Worm (Caenorhabditis elegans): ENCODE results near the gene grl-30.

Gene grl-30

ce11 chrV:3524970-3525369, 31.1 kb upstream of the grl-30 start, which contains the start of gene T24A6.7:
Gene T24A6.7 (plus strand): TSS chrV:3525270.
- no peak for TF ChIP-seq unc-62 (GFP tag; optimal IDR thresholded peaks at IDR 0.05)
- TF ChIP-seq lin-39 (tag; optimal IDR thresholded peaks at IDR 0.05) = no peak
- no peak for TF ChIP-seq egl-27 (tag; optimal IDR thresholded peaks at IDR 0.05)
- TF ChIP-seq Y55F3AM.14 (GFP tag; optimal IDR thresholded peaks at IDR 0.05) = no peak
- no peak for TF ChIP-seq elt-1 (tag; optimal IDR thresholded peaks at IDR 0.05)
- TF ChIP-seq nhr-6 (tag; optimal IDR thresholded peaks at IDR 0.05) = no peak
- no peak for TF ChIP-seq F13H6.1 (tag; optimal IDR thresholded peaks at IDR 0.05)
- no peak for TF ChIP-seq nhr-237 (tag; optimal IDR thresholded peaks at IDR 0.05)
- no peak for TF ChIP-seq lsy-2 (tag; optimal IDR thresholded peaks at IDR 0.05)
- TF ChIP-seq ztf-11 (tag; optimal IDR thresholded peaks at IDR 0.05) = no peak
- TF ChIP-seq sma-3 (GFP tag; optimal IDR thresholded peaks at IDR 0.05) = no peak
- no peak for TF ChIP-seq zag-1 (tag; optimal IDR thresholded peaks at IDR 0.05)
- no peak for TF ChIP-seq mab-5 (tag; optimal IDR thresholded peaks at IDR 0.05)
- no peak for TF ChIP-seq mdl-1 (tag; optimal IDR thresholded peaks at IDR 0.05)

ce11 chrV:3526882-3527281, 29.2 kb upstream of the grl-30 start, which contains the start of gene str-260:
Gene str-260 (plus strand): TSS chrV:3527182.
- no peak for TF ChIP-seq aly-2 (tag; optimal IDR thresholded peaks at IDR 0.05)
- TF ChIP-seq R02D3.7 (tag; optimal IDR thresholded peaks at IDR 0.05) = no peak
- no peak for TF ChIP-seq nhr-25 (tag; optimal IDR thresholded peaks at IDR 0.05)
- TF ChIP-seq lsy-2 (tag; optimal IDR thresholded peaks at IDR 0.05) = no peak
- no peak for TF ChIP-seq ZK546.5 (tag; optimal IDR thresholded peaks at IDR 0.05)
- no peak for TF ChIP-seq gmeb-1 (tag; optimal IDR thresholded peaks at IDR 0.05)
- TF ChIP-seq snpc-4 (tag; optimal IDR thresholded peaks at IDR 0.05) = no peak
- TF ChIP-seq sma-3 (GFP tag; optimal IDR thresholded peaks at IDR 0.05) = no peak
- no peak for TF ChIP-seq alr-1 (tag; optimal IDR thresholded peaks at IDR 0.05)
- TF ChIP-seq elt-3 (tag; optimal IDR thresholded peaks at IDR 0.05) = no peak
- TF ChIP-seq ama-1 (optimal IDR thresholded peaks at IDR 0.05) = no peak
- TF ChIP-seq peb-1 (tag; optimal IDR thresholded peaks at IDR 0.05) = no peak
- TF ChIP-seq nhr-77 (tag; optimal IDR thresholded peaks at IDR 0.05) = no peak
- TF ChIP-seq sem-4 (tag; optimal IDR thresholded peaks at IDR 0.05) = no peak
- TF ChIP-seq dmd-4 (tag; optimal IDR thresholded peaks at IDR 0.05) = no peak

ce11 chrV:3530403-3530802, 25.7 kb upstream of the grl-30 start, which contains the start of gene srbc-66:
Gene srbc-66 (plus strand): TSS chrV:3530703.
- TF ChIP-seq mbf-1 (tag; optimal IDR thresholded peaks at IDR 0.05) = no peak
- no peak for TF ChIP-seq ztf-4 (tag; optimal IDR thresholded peaks at IDR 0.05)
- no peak for TF ChIP-seq mab-5 (tag; optimal IDR thresholded peaks at IDR 0.05)
- TF ChIP-seq ZK546.5 (tag; optimal IDR thresholded peaks at IDR 0.05) = no peak
- no peak for TF ChIP-seq lin-13 (GFP tag; optimal IDR thresholded peaks at IDR 0.05)
- no peak for TF ChIP-seq elt-3 (tag; optimal IDR thresholded peaks at IDR 0.05)
- no peak for TF ChIP-seq nhr-77 (tag; optimal IDR thresholded peaks at IDR 0.05)
- no peak for TF ChIP-seq nhr-12 (tag; optimal IDR thresholded peaks at IDR 0.05)
- TF ChIP-seq nhr-23 (tag; optimal IDR thresholded peaks at IDR 0.05) = no peak
- TF ChIP-seq mdl-1 (tag; optimal IDR thresholded peaks at IDR 0.05) = no peak
- no peak for TF ChIP-seq elt-1 (tag; optimal IDR thresholded peaks at IDR 0.05)
- TF ChIP-seq fos-1 (tag; optimal IDR thresholded peaks at IDR 0.05) = no peak
- TF ChIP-seq ceh-82 (tag; optimal IDR thresholded peaks at IDR 0.05) = no peak
- no peak for TF ChIP-seq unc-55 (GFP tag; optimal IDR thresholded peaks at IDR 0.05)

ce11 chrV:3535260-3535659, 20.8 kb upstream of the grl-30 start, which contains the start of gene nhr-221:
Gene nhr-221 (minus strand): TSS chrV:3535360.
- TF ChIP-seq mab-5 (tag; optimal IDR thresholded peaks at IDR 0.05) = no peak
- TF ChIP-seq unc-62 (GFP tag; optimal IDR thresholded peaks at IDR 0.05) = no peak
- TF ChIP-seq nhr-77 (tag; optimal IDR thresholded peaks at IDR 0.05) = no peak
- no peak for TF ChIP-seq snpc-4 (tag; optimal IDR thresholded peaks at IDR 0.05)
- TF ChIP-seq sem-4 (tag; optimal IDR thresholded peaks at IDR 0.05) = no peak
- TF ChIP-seq aly-2 (tag; optimal IDR thresholded peaks at IDR 0.05) = no peak
- no peak for TF ChIP-seq unc-55 (GFP tag; optimal IDR thresholded peaks at IDR 0.05)
- TF ChIP-seq nhr-12 (tag; optimal IDR thresholded peaks at IDR 0.05) = no peak
- TF ChIP-seq skn-1 (tag; optimal IDR thresholded peaks at IDR 0.05) = no peak
- no peak for TF ChIP-seq mdl-1 (tag; optimal IDR thresholded peaks at IDR 0.05)
- no peak for TF ChIP-seq ceh-82 (tag; optimal IDR thresholded peaks at IDR 0.05)
- no peak for TF ChIP-seq unc-39 (tag; optimal IDR thresholded peaks at IDR 0.05)
- no peak for TF ChIP-seq peb-1 (tag; optimal IDR thresholded peaks at IDR 0.05)
- TF ChIP-seq lsy-2 (tag; optimal IDR thresholded peaks at IDR 0.05) = no peak
